Fruit fly (Drosophila melanogaster): ENCODE measurements around the gene CG5177.
A peak's percentile ranks its signal among the peaks of the same experiment; 100 is the strongest.

CG5177 gene

DNA sequence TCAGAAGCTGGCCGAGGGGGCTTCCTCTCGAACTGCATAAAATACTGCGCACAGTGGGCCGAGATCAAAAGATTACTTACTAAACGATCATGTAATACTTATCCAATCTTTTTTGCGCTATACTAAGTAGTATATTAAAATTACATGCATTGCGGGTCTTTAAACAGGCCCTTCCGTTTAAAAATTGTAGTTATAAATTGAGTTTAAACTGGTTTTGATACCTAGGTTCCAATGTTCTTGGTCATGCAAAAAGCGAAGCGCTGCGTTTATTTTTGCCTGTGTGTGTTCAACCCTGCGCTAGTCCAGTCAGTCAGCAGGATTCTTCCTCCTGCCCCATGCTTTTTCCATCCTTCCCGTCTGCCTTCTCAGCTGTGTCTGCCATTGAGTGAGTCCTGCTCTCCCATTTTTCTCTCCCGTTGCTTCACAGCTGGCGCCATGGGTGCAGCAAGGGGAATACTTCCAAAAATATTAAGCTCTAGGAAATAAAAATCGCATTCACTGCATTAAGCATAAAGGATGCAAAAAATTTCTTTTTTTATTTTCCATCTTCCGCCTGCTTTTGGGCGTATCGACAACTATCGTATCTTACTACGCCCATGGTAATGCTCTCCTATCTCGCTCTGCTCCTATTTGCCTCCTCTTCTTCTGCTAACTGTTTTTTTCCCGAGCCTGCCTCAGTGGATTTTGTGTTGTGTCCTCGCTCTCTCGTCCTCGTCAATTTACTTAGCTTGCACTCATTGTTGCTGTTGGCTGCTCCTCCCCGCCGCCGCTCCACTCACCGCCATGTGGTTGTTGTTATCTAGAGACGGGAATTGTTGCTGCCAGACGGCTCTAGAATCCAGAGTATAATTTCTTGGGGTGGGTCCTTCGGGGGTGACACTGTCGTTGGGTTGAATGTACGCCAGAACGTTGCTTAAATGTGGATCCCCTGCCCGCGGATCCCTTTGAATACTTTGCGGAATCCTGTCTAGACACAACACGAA is 15.6 kb downstream of the CG5177 start (continued):
- TF ChIP-seq Neu2 (GFP tag; optimal IDR thresholded peaks at IDR 0.05; ENCODE audit: borderline replicate concordance), result no peak
- peak; percentile 11 for TF ChIP-seq gsb-n (tag; optimal IDR thresholded peaks at IDR 0.05)
- peak; percentile 38 for TF ChIP-seq fd96Cb (tag; optimal IDR thresholded peaks at IDR 0.05)
- TF ChIP-seq Fer1 (GFP tag; optimal IDR thresholded peaks at IDR 0.05), result peak; percentile 81
- no peak for TF ChIP-seq CG18764 (GFP tag; optimal IDR thresholded peaks at IDR 0.05)
- TF ChIP-seq HLH3B (GFP tag; IDR thresholded peaks at IDR 0.05), result peak; percentile 79
- peak; percentile 69 for TF ChIP-seq HmgZ (tag; optimal IDR thresholded peaks at IDR 0.05)
- TF ChIP-seq caup (GFP tag; optimal IDR thresholded peaks at IDR 0.05; ENCODE audit: severe bottlenecking), result peak; percentile 71
- peak; percentile 18 for TF ChIP-seq Adf1 (GFP tag; IDR thresholded peaks at IDR 0.05)
- TF ChIP-seq ranshi (GFP tag; IDR thresholded peaks at IDR 0.05), result peak; percentile 82
- peak; percentile 65 for TF ChIP-seq CG31224 (GFP tag; IDR thresholded peaks at IDR 0.05)
- TF ChIP-seq bcd (GFP tag; optimal IDR thresholded peaks at IDR 0.05), result peak; percentile 52
- no peak for TF ChIP-seq trem (tag; optimal IDR thresholded peaks at IDR 0.05)
- TF ChIP-seq Pdp1 (GFP tag; optimal IDR thresholded peaks at IDR 0.05), result peak; percentile 2 to 45
- no peak for TF ChIP-seq hkb (optimal IDR thresholded peaks at IDR 0.05)
- peak; percentile 60 for TF ChIP-seq hkb (GFP tag; IDR thresholded peaks at IDR 0.05)
- no peak for TF ChIP-seq CG17612 (GFP tag; IDR thresholded peaks at IDR 0.05)
- peak; percentile 70 for TF ChIP-seq CG10147 (GFP tag; optimal IDR thresholded peaks at IDR 0.05)
- TF ChIP-seq Dfd (GFP tag; optimal IDR thresholded peaks at IDR 0.05), result no peak
- peak; percentile 60 for TF ChIP-seq chn (GFP tag; optimal IDR thresholded peaks at IDR 0.05)
- TF ChIP-seq CG12299 (tag; optimal IDR thresholded peaks at IDR 0.05), result no peak
- no peak for TF ChIP-seq CG10431 (GFP tag; optimal IDR thresholded peaks at IDR 0.05)
- peak; percentile 78 for TF ChIP-seq Antp (GFP tag; optimal IDR thresholded peaks at IDR 0.05)
- TF ChIP-seq inv (GFP tag; IDR thresholded peaks at IDR 0.05; ENCODE audit: partially characterized antibody), result no peak
- peak; percentile 78 for TF ChIP-seq CG7556 (GFP tag; optimal IDR thresholded peaks at IDR 0.05)
- TF ChIP-seq cwo (GFP tag; optimal IDR thresholded peaks at IDR 0.05), result peak; percentile 73
- TF ChIP-seq CG7745 (tag; optimal IDR thresholded peaks at IDR 0.05), result no peak
- no peak for TF ChIP-seq CG17829 (tag; optimal IDR thresholded peaks at IDR 0.05)
- TF ChIP-seq CG13624 (GFP tag; optimal IDR thresholded peaks at IDR 0.05), result peak; percentile 69
- TF ChIP-seq CG17385 (GFP tag; optimal IDR thresholded peaks at IDR 0.05), result peak; percentile 68
- TF ChIP-seq ind (GFP tag; optimal IDR thresholded peaks at IDR 0.05), result peak; percentile 67
- TF ChIP-seq Blimp-1 (GFP tag; optimal IDR thresholded peaks at IDR 0.05), result peak; percentile 39
- peak; percentile 65 for TF ChIP-seq NFAT (GFP tag; IDR thresholded peaks at IDR 0.05)
- TF ChIP-seq cas (GFP tag; IDR thresholded peaks at IDR 0.05), result no peak
- no peak for TF ChIP-seq CG10321 (GFP tag; IDR thresholded peaks at IDR 0.05)
- peak; percentile 83 for TF ChIP-seq Meics (GFP tag; optimal IDR thresholded peaks at IDR 0.05)
- no peak for TF ChIP-seq sna (GFP tag; IDR thresholded peaks at IDR 0.05; ENCODE audit: partially characterized antibody)
- peak; percentile 69 for TF ChIP-seq vvl (GFP tag; IDR thresholded peaks at IDR 0.05)
- TF ChIP-seq tx (GFP tag; optimal IDR thresholded peaks at IDR 0.05), result peak; percentile 68
- TF ChIP-seq Sin3A (optimal IDR thresholded peaks at IDR 0.05), result no peak
- TF ChIP-seq CG14050 (GFP tag; IDR thresholded peaks at IDR 0.05), result peak; percentile 61
- TF ChIP-seq CG14965 (GFP tag; optimal IDR thresholded peaks at IDR 0.05; ENCODE audit: borderline replicate concordance), result no peak
- no peak for TF ChIP-seq Scr (GFP tag; IDR thresholded peaks at IDR 0.05; ENCODE audit: partially characterized antibody)
- no peak for TF ChIP-seq Ssrp (tag; optimal IDR thresholded peaks at IDR 0.05)
- TF ChIP-seq Sry-δ (GFP tag; optimal IDR thresholded peaks at IDR 0.05), result peak; percentile 18
- TF ChIP-seq Poxn (GFP tag; IDR thresholded peaks at IDR 0.05), result peak; percentile 29; the same call in 1 of the 2 replicates
- no peak for TF ChIP-seq gt (GFP tag; IDR thresholded peaks at IDR 0.05)
- TF ChIP-seq CG34224 (GFP tag; IDR thresholded peaks at IDR 0.05; ENCODE audit: partially characterized antibody), result no peak

All from whole organism, embryonic.